Worm (Caenorhabditis elegans): ENCODE data around the gene F40A3.4.

Gene F40A3.4

DNA sequence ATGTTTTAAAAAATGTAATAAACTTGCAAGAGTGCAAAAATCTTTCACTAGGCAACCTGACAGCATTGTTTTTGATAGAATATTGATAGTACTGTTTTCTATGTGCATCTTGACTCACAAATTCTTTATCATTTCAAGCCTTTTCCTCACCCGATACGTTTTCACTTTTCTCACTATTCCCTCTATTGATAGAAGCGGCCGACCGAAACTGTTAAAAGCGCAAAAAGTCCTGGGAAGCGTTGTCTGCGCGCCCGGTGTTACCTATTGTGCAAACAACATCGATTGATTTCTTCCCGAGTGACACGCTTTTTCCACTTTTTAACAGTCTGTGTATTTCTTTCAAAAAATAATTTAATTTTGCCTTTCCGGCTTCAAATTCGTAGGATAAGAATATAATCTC, 12.5 kb downstream of the F40A3.4 start (continued):
- TF ChIP-seq pqm-1 (tag; optimal IDR thresholded peaks at IDR 0.05) (peak; percentile 80), D1046.2 (GFP tag; IDR thresholded peaks at IDR 0.05) (no peak)

DNA sequence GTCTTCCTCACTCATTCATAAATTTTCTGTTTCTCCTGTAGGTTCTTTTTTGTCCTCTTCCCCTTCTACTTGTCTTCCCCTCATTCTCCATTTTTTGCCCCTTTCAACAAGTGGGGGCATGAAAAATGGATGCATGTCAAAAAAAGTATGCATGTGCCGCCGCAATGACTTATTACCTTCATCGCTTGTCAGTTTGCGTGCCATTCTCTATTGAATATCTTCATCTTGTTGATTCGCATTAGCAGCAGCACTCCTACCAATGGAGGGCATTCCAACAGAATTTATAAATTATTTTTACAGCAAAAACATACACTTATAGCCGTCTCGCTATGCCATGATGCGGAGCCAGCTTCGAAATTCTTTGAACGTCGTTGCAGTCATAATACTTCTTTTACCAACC, 15.7 kb downstream of the F40A3.4 start, which contains the start of gene F40A3.1:
Gene F40A3.1 (plus strand): TSS at position 301 of the 400 bp plus-strand sequence.
- TF ChIP-seq unc-62 (GFP tag; optimal IDR thresholded peaks at IDR 0.05 in 1 of 2) (peak in 1 of 2 experiments; percentile 32), unc-62 (tag; optimal IDR thresholded peaks at IDR 0.05) (no peak), dpl-1 (GFP tag; optimal IDR thresholded peaks at IDR 0.05) (no peak), ces-1 (GFP tag; optimal IDR thresholded peaks at IDR 0.05) (no peak), aha-1 (tag) (peak; percentile 29)

DNA sequence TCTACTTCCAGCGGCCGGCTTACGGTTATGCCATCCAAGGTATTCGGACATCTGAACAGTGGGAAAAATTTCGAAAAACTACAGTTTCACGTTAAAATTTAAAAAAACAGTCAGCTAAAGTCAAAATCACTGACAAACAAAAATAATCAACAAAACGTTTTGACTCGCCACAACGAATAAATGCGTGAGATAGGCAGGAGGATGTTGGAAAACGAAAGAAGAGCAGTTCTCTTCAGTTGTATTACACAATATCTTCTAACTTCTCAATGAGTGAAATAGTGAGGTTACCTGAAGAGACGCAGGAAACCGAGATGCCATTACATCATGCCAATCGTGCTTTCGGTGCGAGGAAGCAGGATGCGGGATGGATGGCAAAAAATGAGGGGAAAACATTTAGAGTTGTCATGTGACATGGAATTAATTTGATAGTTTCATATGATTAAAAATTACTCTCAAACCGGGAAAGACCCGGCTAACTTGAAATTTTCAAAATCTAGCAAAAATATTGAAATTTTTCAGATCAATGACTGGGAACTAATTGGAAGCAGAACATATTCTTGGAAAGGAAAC, 18.3 kb downstream of the F40A3.4 start, which contains the start of gene F40A3.6:
Gene F40A3.6 (minus strand): TSS at position 51 of the 570 bp plus-strand sequence.
- TF ChIP-seq lin-39 (tag; optimal IDR thresholded peaks at IDR 0.05) (no peak), hlh-11 (tag; optimal IDR thresholded peaks at IDR 0.05) (peak; percentile 25), unc-62 (GFP tag; optimal IDR thresholded peaks at IDR 0.05 in 1 of 2) (peak in 1 of 2 experiments; percentile 44), unc-62 (tag; optimal IDR thresholded peaks at IDR 0.05) (no peak), ceh-44 (GFP tag; IDR thresholded peaks at IDR 0.05) (no peak), nhr-11 (tag; optimal IDR thresholded peaks at IDR 0.05) (peak; percentile 47), mes-2 (tag; optimal IDR thresholded peaks at IDR 0.05; ENCODE audit: poor library complexity, severe bottlenecking) (no peak), daf-16 (GFP tag; optimal IDR thresholded peaks at IDR 0.05) (peak in 1 of 2 experiments; percentile 58), daf-16 (tag; optimal IDR thresholded peaks at IDR 0.05) (no peak)

DNA sequence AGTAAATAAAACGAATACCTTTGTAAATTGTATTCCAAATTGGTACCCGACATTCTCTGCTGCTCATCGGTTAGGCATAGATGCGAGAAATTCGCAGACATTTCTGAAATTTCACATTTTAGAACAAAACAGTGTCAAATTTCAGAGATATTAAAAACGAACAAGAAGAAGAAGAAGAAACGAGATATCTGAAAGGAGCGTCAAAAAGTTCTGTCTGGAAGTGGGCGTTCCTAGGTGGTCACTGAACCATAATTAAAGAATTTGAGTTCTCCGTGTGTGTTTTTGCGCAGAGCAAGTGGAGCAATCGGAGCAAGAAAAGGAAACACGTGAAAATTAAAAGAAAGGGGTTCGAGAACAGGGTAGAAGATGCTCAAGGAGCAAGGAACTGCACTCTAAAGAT, 24.2 kb downstream of the F40A3.4 start, which contains the start of gene F40A3.7:
Gene F40A3.7 (minus strand): TSS at position 101 of the 400 bp plus-strand sequence.
- TF ChIP-seq lim-7 (GFP tag; IDR thresholded peaks at IDR 0.05) (no peak), tra-1 (GFP tag; IDR thresholded peaks at IDR 0.05) (no peak), skn-1 (tag; optimal IDR thresholded peaks at IDR 0.05) (no peak), lin-1 (GFP tag; IDR thresholded peaks at IDR 0.05) (no peak), pha-4 (GFP tag; IDR thresholded peaks at IDR 0.05) (no peak), pha-4 (tag; optimal IDR thresholded peaks at IDR 0.05) (no peak), ceh-20 (GFP tag; IDR thresholded peaks at IDR 0.05) (no peak)

DNA sequence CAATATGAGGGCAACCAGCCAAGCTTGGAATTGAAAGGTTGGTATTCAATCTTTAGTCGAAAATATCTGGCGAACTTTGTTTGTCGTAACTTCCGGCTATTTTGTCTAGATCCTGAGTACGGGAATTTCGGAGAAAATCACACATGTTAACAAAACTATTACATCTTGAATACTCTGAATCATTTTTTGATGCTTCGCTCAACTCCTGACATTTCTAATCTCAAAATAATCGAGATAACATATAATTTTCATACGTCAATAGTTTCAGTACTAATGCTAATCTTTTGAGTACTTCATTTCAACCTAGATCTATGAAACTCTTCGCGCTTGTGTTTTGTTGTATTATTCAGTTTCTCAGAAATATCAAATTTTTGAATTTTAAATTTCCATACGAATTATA, 25.7 kb downstream of the F40A3.4 start:
- no peak for TF ChIP-seq dpl-1 (GFP tag; optimal IDR thresholded peaks at IDR 0.05)
- no peak for TF ChIP-seq unc-62 (GFP tag; optimal IDR thresholded peaks at IDR 0.05 in 1 of 2)
- TF ChIP-seq unc-62 (tag; optimal IDR thresholded peaks at IDR 0.05): no peak
- no peak for TF ChIP-seq Y5F2A.4 (GFP tag; optimal IDR thresholded peaks at IDR 0.05)
- no peak for TF ChIP-seq nhr-6 (tag; optimal IDR thresholded peaks at IDR 0.05)
- TF ChIP-seq hlh-11 (tag; optimal IDR thresholded peaks at IDR 0.05): no peak
- no peak for TF ChIP-seq nhr-42 (GFP tag; IDR thresholded peaks at IDR 0.05)
- TF ChIP-seq madf-9 (GFP tag; conservative IDR thresholded peaks at IDR 0.05): no peak
- no peak for TF ChIP-seq sdz-12 (GFP tag; optimal IDR thresholded peaks at IDR 0.05)
- no peak for TF ChIP-seq nhr-11 (tag; optimal IDR thresholded peaks at IDR 0.05)
- no peak for TF ChIP-seq ceh-44 (GFP tag; IDR thresholded peaks at IDR 0.05)
- TF ChIP-seq nhr-10 (tag; optimal IDR thresholded peaks at IDR 0.05): no peak
- TF ChIP-seq lin-1 (GFP tag; IDR thresholded peaks at IDR 0.05): no peak
- TF ChIP-seq nhr-237 (tag; optimal IDR thresholded peaks at IDR 0.05): no peak
- TF ChIP-seq mep-1 (tag; optimal IDR thresholded peaks at IDR 0.05): no peak
- TF ChIP-seq nhr-28 (tag; optimal IDR thresholded peaks at IDR 0.05): no peak
- TF ChIP-seq mdt-29 (GFP tag; IDR thresholded peaks at IDR 0.05): no peak
- no peak for TF ChIP-seq madf-5 (GFP tag; IDR thresholded peaks at IDR 0.05)
- TF ChIP-seq mdl-1 (tag; optimal IDR thresholded peaks at IDR 0.05): no peak
- TF ChIP-seq D1046.2 (GFP tag; IDR thresholded peaks at IDR 0.05): no peak

Measured in whole organism, L4 larva.